Fruit fly (Drosophila melanogaster): ENCODE measurements around the gene CG7166.

The CG7166 gene

DNA sequence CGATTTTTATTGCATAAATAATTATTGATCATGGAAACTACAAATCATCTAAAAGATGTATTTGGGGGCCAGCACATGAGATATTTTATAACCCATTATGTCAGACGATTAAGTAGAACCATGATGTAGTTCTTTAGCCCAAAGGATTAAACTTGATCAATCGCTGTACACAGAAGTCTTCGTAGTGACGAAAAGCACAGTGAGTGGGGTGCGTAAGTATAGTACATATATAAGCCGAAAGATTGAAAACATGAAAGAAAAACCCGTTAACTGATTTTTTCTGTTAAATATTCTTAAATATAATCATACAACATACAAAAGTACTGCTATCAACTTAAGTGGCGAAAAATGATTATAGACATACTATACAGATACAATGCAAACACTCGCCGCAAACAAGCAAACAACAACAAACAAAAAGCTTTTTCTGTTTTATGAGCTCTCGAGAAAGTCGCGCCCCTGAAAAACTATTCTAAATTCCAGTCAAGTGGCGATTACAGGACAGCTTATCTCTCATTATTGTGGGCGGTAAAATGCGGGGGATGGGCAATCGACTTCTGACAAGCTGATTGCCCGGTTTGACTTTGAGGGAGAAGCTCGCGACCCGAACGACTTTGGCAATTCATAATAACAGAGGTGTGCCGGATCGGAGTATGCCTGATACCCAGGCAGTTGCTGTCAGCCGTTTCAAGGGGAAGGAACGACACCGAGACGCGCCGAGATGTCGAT, 11.0 kb upstream of the CG7166 start, which contains the start of gene CG32444 (continued):
- TF ChIP-seq Elba2 (GFP tag; optimal IDR thresholded peaks at IDR 0.05) (no peak), CG4360 (GFP tag; IDR thresholded peaks at IDR 0.05) (no peak), Vsx1 (GFP tag; optimal IDR thresholded peaks at IDR 0.05) (no peak), CG13296 (GFP tag; optimal IDR thresholded peaks at IDR 0.05) (no peak), vvl (GFP tag; IDR thresholded peaks at IDR 0.05) (no peak), CG18262 (tag; optimal IDR thresholded peaks at IDR 0.05) (no peak), al (GFP tag; IDR thresholded peaks at IDR 0.05) (no peak), Meics (GFP tag; optimal IDR thresholded peaks at IDR 0.05) (peak; percentile 61), vnd (GFP tag; IDR thresholded peaks at IDR 0.05; ENCODE audit: partially characterized antibody) (0 out of 3 replicates have a peak, but pooled peaks have one; percentile 12), Eip74EF (GFP tag; optimal IDR thresholded peaks at IDR 0.05) (no peak), cad (GFP tag; optimal IDR thresholded peaks at IDR 0.05) (no peak), her (GFP tag; optimal IDR thresholded peaks at IDR 0.05) (no peak), Tbp (GFP tag; optimal IDR thresholded peaks at IDR 0.05) (no peak)

DNA sequence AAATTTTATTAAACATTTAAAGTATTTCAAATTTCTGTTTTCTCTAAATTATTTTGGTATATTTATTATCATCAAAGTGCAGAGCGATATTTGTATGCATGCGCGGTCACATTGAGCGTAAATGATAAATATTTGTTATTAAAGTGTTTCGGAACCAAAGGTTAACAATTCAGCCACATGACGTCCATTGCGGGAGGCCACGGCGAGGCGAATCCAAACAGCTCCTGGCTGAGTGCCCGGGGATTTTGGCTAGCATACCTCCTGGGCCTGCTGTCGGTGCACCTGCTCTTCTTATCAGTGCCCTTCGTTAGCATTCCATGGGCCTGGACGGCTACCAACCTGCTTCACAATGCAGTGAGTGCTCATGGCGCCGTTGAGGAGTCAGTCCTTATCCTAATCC, 9.8 kb upstream of the CG7166 start, which contains the start of gene ORMDL:
Gene ORMDL, plus strand, starts transcription at position 98 of the 400 bp plus-strand sequence.
- TF ChIP-seq Dll (GFP tag; IDR thresholded peaks at IDR 0.05; ENCODE audit: partially characterized antibody) = no peak
- TF ChIP-seq CG4617 (GFP tag; optimal IDR thresholded peaks at IDR 0.05; ENCODE audit: borderline replicate concordance) = peak; percentile 26
- TF ChIP-seq crol (GFP tag; IDR thresholded peaks at IDR 0.05) = no peak
- TF ChIP-seq CHES-1-like (GFP tag; optimal IDR thresholded peaks at IDR 0.05) = peak; percentile 23
- peak; percentile 19; the same call in 1 of the 2 replicates for TF ChIP-seq Scr (GFP tag; IDR thresholded peaks at IDR 0.05; ENCODE audit: partially characterized antibody)
- peak; percentile 70 for TF ChIP-seq MESR4 (GFP tag; optimal IDR thresholded peaks at IDR 0.05)
- no peak for TF ChIP-seq yki (optimal IDR thresholded peaks at IDR 0.05)
- no peak for TF ChIP-seq NC2β (GFP tag; optimal IDR thresholded peaks at IDR 0.05)
- no peak for TF ChIP-seq cato (GFP tag; optimal IDR thresholded peaks at IDR 0.05; ENCODE audit: borderline replicate concordance)
- TF ChIP-seq kni (GFP tag; optimal IDR thresholded peaks at IDR 0.05) = no peak
- peak; percentile 28 for TF ChIP-seq pzg (GFP tag; optimal IDR thresholded peaks at IDR 0.05)
- no peak for TF ChIP-seq Antp (GFP tag; optimal IDR thresholded peaks at IDR 0.05)
- 0 out of 3 replicates have a peak, but pooled peaks have one; percentile 24 for TF ChIP-seq CG2199 (GFP tag; IDR thresholded peaks at IDR 0.05)
- TF ChIP-seq nmo (GFP tag; optimal IDR thresholded peaks at IDR 0.05) = peak; percentile 1
- TF ChIP-seq gfzf (GFP tag; optimal IDR thresholded peaks at IDR 0.05) = peak; percentile 55
- TF ChIP-seq Ssrp (tag; optimal IDR thresholded peaks at IDR 0.05) = no peak
- TF ChIP-seq en (GFP tag; optimal IDR thresholded peaks at IDR 0.05) = no peak
- TF ChIP-seq Opbp (GFP tag; IDR thresholded peaks at IDR 0.05; ENCODE audit: partially characterized antibody) = peak; percentile 15; the same call in 1 of the 3 replicates
- no peak for TF ChIP-seq pb (GFP tag; optimal IDR thresholded peaks at IDR 0.05)
- 0 out of 2 replicates have a peak, but pooled peaks have one; percentile 5 for TF ChIP-seq CG5953 (GFP tag; IDR thresholded peaks at IDR 0.05)
- TF ChIP-seq prd (optimal IDR thresholded peaks at IDR 0.05) = no peak
- 0 out of 3 replicates have a peak, but pooled peaks have one; percentile 35 for TF ChIP-seq prd (GFP tag; IDR thresholded peaks at IDR 0.05)
- TF ChIP-seq Sox102F (GFP tag; optimal IDR thresholded peaks at IDR 0.05) = no peak
- no peak for TF ChIP-seq ems (GFP tag; optimal IDR thresholded peaks at IDR 0.05)
- TF ChIP-seq zen (tag; optimal IDR thresholded peaks at IDR 0.05) = peak; percentile 28
- no peak for TF ChIP-seq Hsf (GFP tag; optimal IDR thresholded peaks at IDR 0.05)
- no peak for TF ChIP-seq btn (GFP tag; optimal IDR thresholded peaks at IDR 0.05)
- peak; percentile 37; the same call in 1 of the 3 replicates for TF ChIP-seq row (GFP tag; IDR thresholded peaks at IDR 0.05)
- TF ChIP-seq ac (GFP tag; optimal IDR thresholded peaks at IDR 0.05) = no peak
- TF ChIP-seq CG9797 (GFP tag; optimal IDR thresholded peaks at IDR 0.05) = peak; percentile 56
- TF ChIP-seq Camta (GFP tag; optimal IDR thresholded peaks at IDR 0.05) = no peak
- TF ChIP-seq CG14710 (tag; optimal IDR thresholded peaks at IDR 0.05) = no peak
- no peak for TF ChIP-seq Nf-YA (GFP tag; IDR thresholded peaks at IDR 0.05)
- no peak for TF ChIP-seq Hr78 (GFP tag; optimal IDR thresholded peaks at IDR 0.05)
- TF ChIP-seq Oaz (GFP tag; IDR thresholded peaks at IDR 0.05) = no peak
- TF ChIP-seq Sin3A (optimal IDR thresholded peaks at IDR 0.05) = peak; percentile 4

All from whole organism, embryonic.